Fruit fly (Drosophila melanogaster): Measurements from ENCODE around the gene CG5274.

Gene CG5274

dm6 chr3L:20473021-20473799 lies 45.7 kb upstream of the CG5274 start, which contains the start of the genes CG32428 and CG5969 (continued):
- TF ChIP-seq ranshi (GFP tag; IDR thresholded peaks at IDR 0.05) (peak; percentile 57), ems (GFP tag; optimal IDR thresholded peaks at IDR 0.05) (no peak), dmrt99B (tag; optimal IDR thresholded peaks at IDR 0.05) (peak; percentile 54), CG7556 (GFP tag; optimal IDR thresholded peaks at IDR 0.05) (peak; percentile 45), lmd (GFP tag; IDR thresholded peaks at IDR 0.05) (peak; percentile 64), CG2889 (GFP tag; IDR thresholded peaks at IDR 0.05) (no peak; the same call in 2 of the 3 replicates), crp (GFP tag; optimal IDR thresholded peaks at IDR 0.05) (peak in 1 of 2 experiments; percentile 74), NK7.1 (GFP tag; optimal IDR thresholded peaks at IDR 0.05) (no peak), CG11504 (tag; optimal IDR thresholded peaks at IDR 0.05) (peak; percentile 84), CG1024 (GFP tag; IDR thresholded peaks at IDR 0.05) (no peak), twi (tag; optimal IDR thresholded peaks at IDR 0.05) (peak; percentile 14), odd (GFP tag; optimal IDR thresholded peaks at IDR 0.05) (peak; percentile 15), CG13894 (tag; optimal IDR thresholded peaks at IDR 0.05) (peak; percentile 53), CG13123 (GFP tag; optimal IDR thresholded peaks at IDR 0.05) (no peak), lilli (GFP tag; optimal IDR thresholded peaks at IDR 0.05) (peak; percentile 34), her (GFP tag; optimal IDR thresholded peaks at IDR 0.05) (no peak), tgo (GFP tag; IDR thresholded peaks at IDR 0.05) (peak; percentile 60), TFAM (GFP tag; optimal IDR thresholded peaks at IDR 0.05) (no peak), CG4820 (GFP tag; optimal IDR thresholded peaks at IDR 0.05) (no peak), CG3407 (GFP tag; optimal IDR thresholded peaks at IDR 0.05) (no peak), Fer1 (GFP tag; optimal IDR thresholded peaks at IDR 0.05) (peak; percentile 3), bsh (GFP tag; optimal IDR thresholded peaks at IDR 0.05) (peak in 1 of 2 experiments; percentile 35), CG32532 (GFP tag; IDR thresholded peaks at IDR 0.05) (peak; percentile 84), CG18619 (GFP tag; optimal IDR thresholded peaks at IDR 0.05) (peak; percentile 58), CG8388 (GFP tag; optimal IDR thresholded peaks at IDR 0.05) (peak; percentile 21), CG15601 (tag; optimal IDR thresholded peaks at IDR 0.05) (peak; percentile 28), CG13296 (GFP tag; optimal IDR thresholded peaks at IDR 0.05) (peak; percentile 44), sob (GFP tag; IDR thresholded peaks at IDR 0.05) (peak; percentile 65), D19B (GFP tag; optimal IDR thresholded peaks at IDR 0.05) (peak; percentile 24), gsb (GFP tag; IDR thresholded peaks at IDR 0.05) (0 out of 2 replicates have a peak, but pooled peaks have one; percentile 23), CG7928 (GFP tag; optimal IDR thresholded peaks at IDR 0.05) (peak; percentile 33), CG8924 (tag; optimal IDR thresholded peaks at IDR 0.05) (peak; percentile 70), pan (optimal IDR thresholded peaks at IDR 0.05) (no peak), pan (GFP tag; optimal IDR thresholded peaks at IDR 0.05 in 1 of 2, IDR thresholded peaks at IDR 0.05 in 1 of 2) (peak in 1 of 2 experiments; percentile 77), CG9727 (GFP tag; optimal IDR thresholded peaks at IDR 0.05) (peak; percentile 70), CG7839 (tag; optimal IDR thresholded peaks at IDR 0.05) (peak; percentile 76), CG17612 (GFP tag; IDR thresholded peaks at IDR 0.05) (no peak), Bteb2 (GFP tag; optimal IDR thresholded peaks at IDR 0.05) (no peak), HLHmδ (GFP tag; optimal IDR thresholded peaks at IDR 0.05) (peak; percentile 34), Dll (GFP tag; IDR thresholded peaks at IDR 0.05; ENCODE audit: partially characterized antibody) (no peak), Meics (GFP tag; optimal IDR thresholded peaks at IDR 0.05) (peak; percentile 79), salm (tag; optimal IDR thresholded peaks at IDR 0.05) (no peak), CG16779 (GFP tag; IDR thresholded peaks at IDR 0.05) (no peak), CG6272 (GFP tag; IDR thresholded peaks at IDR 0.05) (0 out of 2 replicates have a peak, but pooled peaks have one; percentile 24), CG5245 (GFP tag; optimal IDR thresholded peaks at IDR 0.05) (no peak), hth (optimal IDR thresholded peaks at IDR 0.05) (no peak), chif (GFP tag; optimal IDR thresholded peaks at IDR 0.05) (no peak), zfh1 (GFP tag; IDR thresholded peaks at IDR 0.05) (peak; percentile 62; the same call in 2 of the 3 replicates), sisA (GFP tag; IDR thresholded peaks at IDR 0.05) (peak; percentile 37; the same call in 1 of the 2 replicates), ind (GFP tag; optimal IDR thresholded peaks at IDR 0.05) (peak; percentile 68)

All from whole organism, embryonic.